Fruit fly (Drosophila melanogaster): ENCODE results near the gene CG5194.

Gene CG5194

DNA sequence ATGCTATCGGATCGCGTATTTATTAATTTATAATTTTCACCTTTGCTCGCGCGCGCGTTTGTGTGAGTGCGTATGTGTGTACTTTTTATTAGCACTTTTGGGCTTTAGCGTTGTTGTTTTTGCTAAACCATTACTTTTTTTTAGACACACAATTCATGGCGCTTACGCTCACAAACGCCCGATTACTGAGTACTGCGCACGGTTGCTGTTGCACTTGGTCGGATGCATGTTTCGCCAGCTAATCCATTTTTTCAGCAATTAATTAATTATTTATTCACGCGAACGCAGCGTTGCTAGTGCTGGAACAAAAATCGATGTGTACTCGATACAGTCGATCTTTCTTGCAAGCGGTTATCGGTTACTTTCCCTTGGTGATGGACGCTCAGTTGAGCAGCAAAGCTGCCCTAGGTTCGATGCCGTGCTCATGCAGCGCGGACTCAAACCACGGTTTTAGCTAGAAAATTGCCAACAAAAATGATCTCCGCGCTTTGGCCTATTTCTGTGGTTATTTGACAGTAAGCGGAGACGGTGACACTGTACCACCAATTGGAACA lies 11.9 kb downstream of the CG5194 start, which contains the start of the genes smg and CG5087 (continued):
- TF ChIP-seq lola (GFP tag; optimal IDR thresholded peaks at IDR 0.05) (no peak), CG7372 (GFP tag; IDR thresholded peaks at IDR 0.05) (no peak), pho (GFP tag; optimal IDR thresholded peaks at IDR 0.05) (peak; percentile 48), CTCF (GFP tag; optimal IDR thresholded peaks at IDR 0.05) (peak; percentile 71), CG6854 (GFP tag; optimal IDR thresholded peaks at IDR 0.05) (peak; percentile 40), pum (GFP tag; optimal IDR thresholded peaks at IDR 0.05) (peak; percentile 2), fru (optimal IDR thresholded peaks at IDR 0.05) (no peak), CG10959 (GFP tag; IDR thresholded peaks at IDR 0.05) (no peak), CG11504 (tag; optimal IDR thresholded peaks at IDR 0.05) (no peak), sim (GFP tag; IDR thresholded peaks at IDR 0.05) (no peak), Ravus (GFP tag; IDR thresholded peaks at IDR 0.05) (no peak), stc (GFP tag; IDR thresholded peaks at IDR 0.05) (no peak), dysf (GFP tag; IDR thresholded peaks at IDR 0.05) (no peak), Mes4 (GFP tag; optimal IDR thresholded peaks at IDR 0.05) (peak; percentile 23), croc (GFP tag; conservative IDR thresholded peaks at IDR 0.05) (no peak), CG6683 (GFP tag; optimal IDR thresholded peaks at IDR 0.05) (no peak), Dad (GFP tag; optimal IDR thresholded peaks at IDR 0.05) (peak; percentile 72), CG3995 (GFP tag; optimal IDR thresholded peaks at IDR 0.05) (no peak), CG2116 (GFP tag; optimal IDR thresholded peaks at IDR 0.05) (peak; percentile 97), ems (GFP tag; optimal IDR thresholded peaks at IDR 0.05) (peak; percentile 40), ind (GFP tag; optimal IDR thresholded peaks at IDR 0.05) (peak; percentile 17), hth (optimal IDR thresholded peaks at IDR 0.05) (no peak), Fer1 (GFP tag; optimal IDR thresholded peaks at IDR 0.05) (peak; percentile 16), CG1603 (tag; optimal IDR thresholded peaks at IDR 0.05) (peak; percentile 94), CG15601 (tag; optimal IDR thresholded peaks at IDR 0.05) (peak; percentile 53), esg (GFP tag; conservative IDR thresholded peaks at IDR 0.05) (no peak), CG10431 (GFP tag; optimal IDR thresholded peaks at IDR 0.05) (no peak), toy (GFP tag; IDR thresholded peaks at IDR 0.05) (no peak), CG3847 (GFP tag; IDR thresholded peaks at IDR 0.05) (peak; percentile 70), CG33213 (GFP tag; optimal IDR thresholded peaks at IDR 0.05) (peak; percentile 93), prd (optimal IDR thresholded peaks at IDR 0.05) (no peak), prd (GFP tag; IDR thresholded peaks at IDR 0.05) (peak; percentile 43; the same call in 2 of the 3 replicates), sr (GFP tag; IDR thresholded peaks at IDR 0.05) (no peak), ato (GFP tag; IDR thresholded peaks at IDR 0.05; ENCODE audit: partially characterized antibody) (peak; percentile 59), dm (GFP tag; optimal IDR thresholded peaks at IDR 0.05) (peak; percentile 57), Camta (GFP tag; optimal IDR thresholded peaks at IDR 0.05) (no peak), danr (GFP tag; IDR thresholded peaks at IDR 0.05) (no peak), wor (GFP tag; IDR thresholded peaks at IDR 0.05) (no peak), seq (GFP tag; IDR thresholded peaks at IDR 0.05) (no peak), Elba2 (GFP tag; optimal IDR thresholded peaks at IDR 0.05) (peak; percentile 100), CG2129 (GFP tag; IDR thresholded peaks at IDR 0.05; ENCODE audit: partially characterized antibody) (no peak), CG30431 (GFP tag; optimal IDR thresholded peaks at IDR 0.05) (no peak), CG7987 (GFP tag; optimal IDR thresholded peaks at IDR 0.05) (peak; percentile 56), gcm (GFP tag; optimal IDR thresholded peaks at IDR 0.05) (no peak), mirr (GFP tag; optimal IDR thresholded peaks at IDR 0.05) (no peak), Max (GFP tag; optimal IDR thresholded peaks at IDR 0.05) (no peak), Med (GFP tag) (peak; percentile 92), Nf-YA (GFP tag; IDR thresholded peaks at IDR 0.05) (no peak), Ptx1 (GFP tag; IDR thresholded peaks at IDR 0.05) (no peak), lov (optimal IDR thresholded peaks at IDR 0.05) (no peak), lov (GFP tag; IDR thresholded peaks at IDR 0.05) (no peak), CG14667 (GFP tag; IDR thresholded peaks at IDR 0.05) (no peak), CG15073 (GFP tag; optimal IDR thresholded peaks at IDR 0.05) (no peak), CG3838 (GFP tag; optimal IDR thresholded peaks at IDR 0.05) (no peak)

All from whole organism, embryonic.